Worm (Caenorhabditis elegans) whole organism, young adult: Measurements from ENCODE around the gene dolk-1.

Experiments
- C17E4.6 ChIP-seq: fragments of 200-800 bp; sonication (Bioruptor generic); IDR thresholded peaks from 2 replicates; pipeline ENCODE4 v1.3.6; 2022; ENCODE audit warnings: missing genetic modification reagents, missing genetic modification characterization, missing compliant biosample characterization
- D2030.7 ChIP-seq: fragments of 200-800 bp; sonication (Bioruptor generic); IDR thresholded peaks from 2 replicates; pipeline ENCODE4 v1.3.6; 2022; ENCODE audit warnings: missing genetic modification reagents, missing genetic modification characterization, missing compliant biosample characterization
- F10E7.11 ChIP-seq: sonication (generic microtip); optimal IDR thresholded peaks from 2 replicates; lab custom pipeline; 2017; ENCODE audit warnings: mild to moderate bottlenecking, missing genetic modification characterization, moderate library complexity, missing compliant biosample characterization
- F23B12.7 ChIP-seq: sonication (generic microtip); optimal IDR thresholded peaks from 2 replicates; lab custom pipeline; 2017; ENCODE audit warnings: missing genetic modification characterization, mild to moderate bottlenecking, missing compliant biosample characterization, antibody characterized with exemption, moderate library complexity; ENCODE audit not compliant: insufficient read depth
- F55B11.4 ChIP-seq: sonication (generic microtip); optimal IDR thresholded peaks from 2 replicates; lab custom pipeline; 2016; ENCODE audit warnings: missing compliant biosample characterization, missing genetic modification characterization, borderline replicate concordance; ENCODE audit not compliant: insufficient read depth
- F57C9.4 ChIP-seq: sonication (generic microtip); optimal IDR thresholded peaks from 2 replicates; lab custom pipeline; 2017; ENCODE audit warnings: mild to moderate bottlenecking, missing genetic modification characterization, missing compliant biosample characterization
- K12H6.12 ChIP-seq: fragments of 200-800 bp; sonication (Bioruptor generic); optimal IDR thresholded peaks from 2 replicates; lab custom pipeline; 2018; ENCODE audit warnings: mild to moderate bottlenecking, missing genetic modification characterization, missing compliant biosample characterization
- Y53F4B.3 ChIP-seq: fragments of 200-800 bp; sonication (Bioruptor generic); IDR thresholded peaks from 2 replicates; pipeline ENCODE4 v1.3.6; 2022; ENCODE audit warnings: missing genetic modification reagents, missing genetic modification characterization, missing compliant biosample characterization
- ZK185.1 ChIP-seq: sonication (generic microtip); optimal IDR thresholded peaks from 2 replicates; lab custom pipeline; 2016; ENCODE audit warnings: mild to moderate bottlenecking, missing genetic modification characterization, missing compliant biosample characterization; ENCODE audit not compliant: poor library complexity, severe bottlenecking
- ama-1 ChIP-seq, 3 experiments: fragments of 150-350 bp in 1 of 3; sonication (generic microtip) in 2 of 3; optimal IDR thresholded peaks; 2 replicates each; lab custom pipeline; 2014 to 2018; ENCODE audit warnings: missing biosample characterization in 2 of 3, missing genetic modification characterization in 2 of 3, missing genetic modification reagents in 2 of 3
- aptf-2 ChIP-seq: fragments of 200-800 bp; sonication (Bioruptor generic); conservative IDR thresholded peaks from 2 replicates; pipeline ENCODE4 v1.3.6; 2022; ENCODE audit warnings: missing genetic modification reagents, missing genetic modification characterization, missing compliant biosample characterization
- atf-7 ChIP-seq: sonication (generic microtip); optimal IDR thresholded peaks from 2 replicates; lab custom pipeline; 2017; ENCODE audit warnings: mild to moderate bottlenecking, missing genetic modification characterization, missing compliant biosample characterization
- attf-5 ChIP-seq: fragments of 200-800 bp; sonication (Bioruptor generic); optimal IDR thresholded peaks from 2 replicates; lab custom pipeline; 2018; ENCODE audit warnings: mild to moderate bottlenecking, missing genetic modification characterization, missing compliant biosample characterization
- bed-1 ChIP-seq: fragments of 200-800 bp; sonication (Bioruptor generic); IDR thresholded peaks from 2 replicates; pipeline ENCODE4 v1.3.6; 2022; ENCODE audit warnings: missing genetic modification reagents, missing genetic modification characterization, missing compliant biosample characterization
- ccch-3 ChIP-seq: fragments of 200-800 bp; sonication (Bioruptor generic); optimal IDR thresholded peaks from 2 replicates; lab custom pipeline; 2018; ENCODE audit warnings: mild to moderate bottlenecking, missing genetic modification characterization, missing compliant biosample characterization
- cebp-1 ChIP-seq, 2 experiments: fragments of 200-800 bp in 1 of 2; sonication (Bioruptor generic) in 1 of 2; sonication (generic microtip) in 1 of 2; IDR thresholded peaks in 1 of 2; optimal IDR thresholded peaks in 1 of 2; 2 replicates each; pipeline versions ENCODE4 v1.3.6 to Lab custom; 2017 to 2022; ENCODE audit warnings: missing compliant biosample characterization in 2 of 2, missing genetic modification characterization in 2 of 2, mild to moderate bottlenecking in 1 of 2, missing genetic modification reagents in 1 of 2, moderate library complexity in 1 of 2
- ceh-27 ChIP-seq: fragments of 200-800 bp; sonication (Bioruptor generic); optimal IDR thresholded peaks from 2 replicates; lab custom pipeline; 2018; ENCODE audit warnings: mild to moderate bottlenecking, missing genetic modification characterization, moderate library complexity, missing compliant biosample characterization
- ceh-79 ChIP-seq: sonication (generic microtip); optimal IDR thresholded peaks from 2 replicates; lab custom pipeline; 2017; ENCODE audit warnings: mild to moderate bottlenecking, missing genetic modification characterization, missing compliant biosample characterization
- ceh-91 ChIP-seq: fragments of 200-800 bp; sonication (Bioruptor generic); IDR thresholded peaks from 2 replicates; pipeline ENCODE4 v1.3.6; 2022; ENCODE audit warnings: missing genetic modification reagents, missing genetic modification characterization, missing compliant biosample characterization
- die-1 ChIP-seq: sonication (generic microtip); optimal IDR thresholded peaks from 2 replicates; lab custom pipeline; 2016; ENCODE audit warnings: missing genotype, mild to moderate bottlenecking, missing genetic modification characterization, missing compliant biosample characterization
- dox-1 ChIP-seq: fragments of 200-800 bp; sonication (Bioruptor generic); IDR thresholded peaks from 2 replicates; pipeline ENCODE4 v1.3.6; 2022; ENCODE audit warnings: missing genetic modification reagents, missing genetic modification characterization, missing compliant biosample characterization
- efl-1 ChIP-seq: fragments of 150-350 bp; optimal IDR thresholded peaks from 2 replicates; lab custom pipeline; 2014; ENCODE audit warnings: missing biosample characterization, missing genetic modification reagents, missing genetic modification characterization
- ekl-4 ChIP-seq: fragments of 200-800 bp; sonication (Bioruptor generic); IDR thresholded peaks from 2 replicates; pipeline ENCODE4 v1.3.6; 2022; ENCODE audit warnings: missing genetic modification reagents, missing genetic modification characterization, missing compliant biosample characterization
- hlh-12 ChIP-seq: sonication (generic microtip); optimal IDR thresholded peaks from 2 replicates; lab custom pipeline; 2016; ENCODE audit warnings: missing genetic modification characterization, missing compliant biosample characterization
- hlh-26 ChIP-seq: fragments of 200-800 bp; sonication (Bioruptor generic); conservative IDR thresholded peaks from 2 replicates; pipeline ENCODE4 v1.3.6; 2022; ENCODE audit warnings: missing genetic modification reagents, missing genetic modification characterization, missing compliant biosample characterization
- lin-26 ChIP-seq: fragments of 200-800 bp; sonication (Bioruptor generic); IDR thresholded peaks from 2 replicates; pipeline ENCODE4 v1.3.6; 2022; ENCODE audit warnings: missing genetic modification reagents, missing genetic modification characterization, missing compliant biosample characterization
- lin-40 ChIP-seq: sonication (generic microtip); optimal IDR thresholded peaks from 2 replicates; lab custom pipeline; 2016; ENCODE audit warnings: missing genetic modification characterization, mild to moderate bottlenecking, missing compliant biosample characterization, missing genotype, missing genetic modification reagents
- lir-1 ChIP-seq: fragments of 200-800 bp; sonication (Bioruptor generic); conservative IDR thresholded peaks from 2 replicates; pipeline ENCODE4 v1.3.6; 2022; ENCODE audit warnings: missing genetic modification reagents, missing genetic modification characterization, missing compliant biosample characterization
- madf-3 ChIP-seq: fragments of 200-800 bp; sonication (Bioruptor generic); IDR thresholded peaks from 2 replicates; pipeline ENCODE4 v1.3.6; 2022; ENCODE audit warnings: missing genetic modification reagents, missing genetic modification characterization, missing compliant biosample characterization
- mcd-1 ChIP-seq: fragments of 200-800 bp; sonication (Bioruptor generic); IDR thresholded peaks from 2 replicates; pipeline ENCODE4 v1.3.6; 2022; ENCODE audit warnings: missing genetic modification reagents, missing genetic modification characterization, missing compliant biosample characterization
- nfyb-1 ChIP-seq: fragments of 200-800 bp; sonication (Bioruptor generic); IDR thresholded peaks from 2 replicates; pipeline ENCODE4 v1.3.6; 2022; ENCODE audit warnings: missing genetic modification reagents, missing genetic modification characterization, missing compliant biosample characterization
- nhr-27 ChIP-seq: fragments of 200-800 bp; sonication (Bioruptor generic); optimal IDR thresholded peaks from 2 replicates; lab custom pipeline; 2018; ENCODE audit warnings: mild to moderate bottlenecking, missing genetic modification characterization, moderate library complexity, missing compliant biosample characterization
- nhr-80 ChIP-seq: sonication (generic microtip); optimal IDR thresholded peaks from 2 replicates; lab custom pipeline; 2016; ENCODE audit warnings: missing genetic modification characterization, missing compliant biosample characterization
- pbrm-1 ChIP-seq: fragments of 200-800 bp; sonication (Bioruptor generic); IDR thresholded peaks from 2 replicates; pipeline ENCODE4 v1.3.6; 2022; ENCODE audit warnings: missing genetic modification reagents, missing genetic modification characterization, missing compliant biosample characterization
- rcor-1 ChIP-seq: fragments of 200-800 bp; sonication (Bioruptor generic); IDR thresholded peaks from 2 replicates; pipeline ENCODE4 v1.3.6; 2022; ENCODE audit warnings: missing genetic modification reagents, missing genetic modification characterization, missing compliant biosample characterization
- sea-2 ChIP-seq: fragments of 200-800 bp; sonication (Bioruptor generic); IDR thresholded peaks from 2 replicates; pipeline ENCODE4 v1.3.6; 2022; ENCODE audit warnings: missing genetic modification characterization, missing compliant biosample characterization
- tbp1 ChIP-seq: fragments of 200-800 bp; sonication (Bioruptor generic); optimal IDR thresholded peaks from 2 replicates; lab custom pipeline; 2018; ENCODE audit warnings: mild to moderate bottlenecking, missing genetic modification characterization, missing compliant biosample characterization
- tlf-1 ChIP-seq: fragments of 200-800 bp; sonication (Bioruptor generic); optimal IDR thresholded peaks from 2 replicates; lab custom pipeline; 2018; ENCODE audit warnings: mild to moderate bottlenecking, missing genetic modification characterization, missing compliant biosample characterization
- unc-62 ChIP-seq: fragments of 150-350 bp; optimal IDR thresholded peaks from 2 replicates; lab custom pipeline; 2014; ENCODE audit warnings: missing biosample characterization, missing genetic modification reagents, missing genetic modification characterization
- zfh-2 ChIP-seq: fragments of 200-800 bp; sonication (Bioruptor generic); conservative IDR thresholded peaks from 2 replicates; pipeline ENCODE4 v1.3.6; 2022; ENCODE audit warnings: missing genetic modification reagents, missing genetic modification characterization, missing compliant biosample characterization
- ztf-22 ChIP-seq: fragments of 200-800 bp; sonication (Bioruptor generic); optimal IDR thresholded peaks from 2 replicates; lab custom pipeline; 2018; ENCODE audit warnings: mild to moderate bottlenecking, missing genetic modification characterization, moderate library complexity, missing compliant biosample characterization
- ztf-28 ChIP-seq: fragments of 200-800 bp; sonication (Bioruptor generic); IDR thresholded peaks from 2 replicates; pipeline ENCODE4 v1.3.6; 2022; ENCODE audit warnings: missing genetic modification reagents, missing genetic modification characterization, missing compliant biosample characterization

dolk-1 gene

ce11 chrIII:11947527-11947926 is 14.1 kb upstream of the dolk-1 start:
- TF ChIP-seq cebp-1 (GFP tag; IDR thresholded peaks at IDR 0.05; lab: Robert Waterston, UW) (no peak), cebp-1 (tag; optimal IDR thresholded peaks at IDR 0.05; lab: Kevin White, UChicago) (peak; percentile 24), attf-5 (GFP tag; lab: Kevin White, UChicago) (peak; percentile 50), bed-1 (GFP tag; lab: Robert Waterston, UW) (no peak), ekl-4 (no peak), ZK185.1 (tag; lab: Kevin White, UChicago) (no peak), aptf-2 (GFP tag; lab: Robert Waterston, UW) (no peak), ama-1 (optimal IDR thresholded peaks at IDR 0.05; lab: Kevin White, UChicago) (no peak), ama-1 (GFP tag; optimal IDR thresholded peaks at IDR 0.05; lab: Kevin White, UChicago) (no peak), unc-62 (GFP tag; lab: Kevin White, UChicago) (no peak), nfyb-1 (no peak), pbrm-1 (no peak), F55B11.4 (tag; lab: Kevin White, UChicago) (no peak), F23B12.7 (tag; lab: Kevin White, UChicago) (no peak), tbp1 (no peak), D2030.7 (GFP tag; lab: Robert Waterston, UW) (no peak), madf-3 (GFP tag; lab: Robert Waterston, UW) (no peak), tlf-1 (no peak), ztf-22 (GFP tag; lab: Kevin White, UChicago) (no peak), hlh-12 (no peak), nhr-27 (tag; lab: Kevin White, UChicago) (no peak), C17E4.6 (no peak), ceh-27 (GFP tag; lab: Kevin White, UChicago) (no peak), ceh-79 (tag; lab: Kevin White, UChicago) (no peak), ceh-91 (no peak), F57C9.4 (no peak), lir-1 (GFP tag; lab: Robert Waterston, UW) (no peak), efl-1 (GFP tag; lab: Kevin White, UChicago) (no peak), F10E7.11 (no peak), die-1 (no peak), ztf-28 (no peak), atf-7 (no peak), zfh-2 (GFP tag; lab: Robert Waterston, UW) (0 out of 2 replicates have a peak, but pooled peaks have one; percentile 22), lin-40 (no peak), hlh-26 (GFP tag; lab: Robert Waterston, UW) (no peak), ccch-3 (no peak), K12H6.12 (no peak), rcor-1 (no peak), lin-26 (GFP tag; lab: Robert Waterston, UW) (no peak), Y53F4B.3 (GFP tag; lab: Robert Waterston, UW) (no peak), dox-1 (GFP tag; lab: Robert Waterston, UW) (peak; percentile 53; the same call in 1 of the 2 replicates), nhr-80 (tag; lab: Kevin White, UChicago) (peak; percentile 86), sea-2 (no peak), mcd-1 (no peak)
